Worm (Caenorhabditis elegans) whole organism, L4 larva: ENCODE data around the gene spig-5.

ENCODE experiments used
- zag-1 ChIP-seq: fragments of 150-350 bp; optimal IDR thresholded peaks from 2 replicates; lab custom pipeline; 2014; ENCODE audit warnings: missing biosample characterization, missing genetic modification characterization
- ztf-11 ChIP-seq: fragments of 150-350 bp; optimal IDR thresholded peaks from 2 replicates; lab custom pipeline; 2014; ENCODE audit warnings: missing biosample characterization, missing genetic modification characterization

- TF ChIP-seq ztf-11 (no peak), zag-1 (no peak)
Observed at ce11 chrV:14312695-14313094, 4.4 kb downstream of the spig-5 start, which contains the start of gene F14D7.8.
